Worm (Caenorhabditis elegans) whole organism, mixed stage, embryonic: Measurements from ENCODE around the gene acs-5.

Experiments
- blmp-1 ChIP-seq: fragments of 150-350 bp; optimal IDR thresholded peaks from 2 replicates; lab custom pipeline; 2014; ENCODE audit warnings: missing biosample characterization, missing genetic modification characterization
- flh-1 ChIP-seq: fragments of 200-800 bp; sonication (Bioruptor generic); optimal IDR thresholded peaks from 2 replicates; lab custom pipeline; 2018; ENCODE audit warnings: mild to moderate bottlenecking, missing genetic modification characterization, moderate library complexity, missing compliant biosample characterization
- lsy-2 ChIP-seq: fragments of 150-350 bp; optimal IDR thresholded peaks from 2 replicates; lab custom pipeline; 2014; ENCODE audit warnings: missing biosample characterization, missing genetic modification characterization
- mep-1 ChIP-seq: fragments of 150-350 bp; optimal IDR thresholded peaks from 2 replicates; lab custom pipeline; 2017; ENCODE audit warnings: missing biosample characterization, missing genetic modification reagents, missing genetic modification characterization, inconsistent platforms
- nhr-12 ChIP-seq: fragments of 150-350 bp; optimal IDR thresholded peaks from 2 replicates; lab custom pipeline; 2014; ENCODE audit warnings: missing biosample characterization, missing genetic modification characterization
- nhr-2 ChIP-seq: fragments of 150-350 bp; optimal IDR thresholded peaks from 2 replicates; lab custom pipeline; 2014; ENCODE audit warnings: missing biosample characterization, missing genetic modification characterization
- nhr-237 ChIP-seq: fragments of 150-350 bp; optimal IDR thresholded peaks from 2 replicates; lab custom pipeline; 2014; ENCODE audit warnings: missing biosample characterization, missing genetic modification characterization
- nhr-28 ChIP-seq: fragments of 150-350 bp; optimal IDR thresholded peaks from 2 replicates; lab custom pipeline; 2014; ENCODE audit warnings: missing biosample characterization, missing genetic modification characterization
- nhr-76 ChIP-seq: sonication (generic microtip); optimal IDR thresholded peaks from 2 replicates; lab custom pipeline; 2017; ENCODE audit warnings: missing biosample characterization, missing genetic modification characterization
- pha-4 ChIP-seq: fragments of 150-350 bp; optimal IDR thresholded peaks from 2 replicates; lab custom pipeline; 2018; ENCODE audit warnings: missing biosample characterization, missing genetic modification reagents, missing genetic modification characterization
- snpc-4 ChIP-seq: fragments of 150-350 bp; optimal IDR thresholded peaks from 2 replicates; lab custom pipeline; 2014; ENCODE audit warnings: missing biosample characterization, missing genetic modification characterization
- unc-39 ChIP-seq: fragments of 150-350 bp; optimal IDR thresholded peaks from 2 replicates; lab custom pipeline; 2014; ENCODE audit warnings: missing biosample characterization, missing genetic modification characterization
- unc-62 ChIP-seq: fragments of 150-350 bp; optimal IDR thresholded peaks from 2 replicates; lab custom pipeline; 2014; ENCODE audit warnings: missing biosample characterization, missing genetic modification reagents, missing genetic modification characterization
- ztf-11 ChIP-seq: fragments of 150-350 bp; optimal IDR thresholded peaks from 2 replicates; lab custom pipeline; 2014; ENCODE audit warnings: missing biosample characterization, missing genetic modification characterization

- TF ChIP-seq flh-1 (GFP tag; lab: Kevin White, UChicago): no peak
- no peak for TF ChIP-seq ztf-11 (tag; lab: Kevin White, UChicago)
- TF ChIP-seq nhr-2: no peak
- no peak for TF ChIP-seq nhr-237 (tag; lab: Kevin White, UChicago)
- no peak for TF ChIP-seq nhr-12
- no peak for TF ChIP-seq blmp-1
- no peak for TF ChIP-seq nhr-28 (tag; lab: Kevin White, UChicago)
- no peak for TF ChIP-seq snpc-4 (tag; lab: Kevin White, UChicago)
- no peak for TF ChIP-seq unc-62 (GFP tag; lab: Kevin White, UChicago)
- no peak for TF ChIP-seq nhr-76 (tag; lab: Kevin White, UChicago)
- TF ChIP-seq unc-39 (tag; lab: Kevin White, UChicago): no peak
- no peak for TF ChIP-seq mep-1 (tag; lab: Kevin White, UChicago)
- TF ChIP-seq lsy-2 (tag; lab: Kevin White, UChicago): no peak
- no peak for TF ChIP-seq pha-4 (tag; lab: Kevin White, UChicago)
Observed at ce11 chrIII:13492377-13492776, 51.0 kb downstream of the acs-5 start, which contains the start of gene twk-40.
